Worm (Caenorhabditis elegans): ENCODE measurements around the gene tomm-70.

- TF ChIP-seq cog-1 (tag; optimal IDR thresholded peaks at IDR 0.05) (no peak), flt-1 (GFP tag; IDR thresholded peaks at IDR 0.05) (no peak), T22C8.4 (GFP tag; IDR thresholded peaks at IDR 0.05) (no peak), klf-2 (GFP tag; conservative IDR thresholded peaks at IDR 0.05) (no peak)
Observed at ce11 chrIII:8761040-8761654, 6.6 kb upstream of the tomm-70 start, which contains the start of gene aak-1.

All from whole organism, midembryonic.